Fruit fly (Drosophila melanogaster): ENCODE data around the gene slx1.

The slx1 gene

DNA sequence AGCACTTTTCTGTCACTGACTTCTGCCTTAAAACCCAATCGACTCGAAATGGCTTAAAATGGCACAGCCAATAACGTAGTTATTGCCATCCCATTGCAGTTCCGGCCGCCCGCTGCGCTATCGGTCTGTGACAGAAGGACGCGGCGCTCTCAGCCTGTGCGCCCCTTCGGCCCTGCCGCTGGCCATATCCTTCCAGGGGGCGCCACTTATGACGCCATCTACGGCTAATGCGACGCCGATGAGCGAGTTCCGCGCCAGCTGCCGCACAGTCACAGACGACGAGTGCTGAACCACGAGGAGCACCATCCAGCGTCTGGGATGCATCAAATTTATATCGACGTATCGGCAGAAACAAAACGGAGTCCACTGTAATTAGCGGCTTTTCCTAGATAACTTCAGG lies 9.1 kb upstream of the slx1 start:
- TF ChIP-seq Crg-1 (GFP tag; optimal IDR thresholded peaks at IDR 0.05) (no peak), CG33017 (tag; optimal IDR thresholded peaks at IDR 0.05) (no peak), cic (GFP tag; optimal IDR thresholded peaks at IDR 0.05) (no peak), CG7045 (GFP tag; optimal IDR thresholded peaks at IDR 0.05) (no peak), Hr96 (GFP tag; optimal IDR thresholded peaks at IDR 0.05) (no peak), ovo (GFP tag; optimal IDR thresholded peaks at IDR 0.05) (no peak), tj (GFP tag; optimal IDR thresholded peaks at IDR 0.05) (no peak), cnc (optimal IDR thresholded peaks at IDR 0.05) (no peak), kay (GFP tag; ENCODE audit: borderline replicate concordance) (no peak), Clk (GFP tag; optimal IDR thresholded peaks at IDR 0.05) (no peak), CG14711 (tag; optimal IDR thresholded peaks at IDR 0.05) (no peak), CG11617 (GFP tag; optimal IDR thresholded peaks at IDR 0.05) (no peak), toe (GFP tag; optimal IDR thresholded peaks at IDR 0.05) (no peak), CG12768 (GFP tag; optimal IDR thresholded peaks at IDR 0.05) (no peak), CG1620 (GFP tag; optimal IDR thresholded peaks at IDR 0.05) (no peak), CG7101 (tag; optimal IDR thresholded peaks at IDR 0.05) (no peak), CG5204 (GFP tag; optimal IDR thresholded peaks at IDR 0.05) (no peak), Mnt (GFP tag; optimal IDR thresholded peaks at IDR 0.05) (no peak), bab1 (GFP tag; optimal IDR thresholded peaks at IDR 0.05) (no peak), pad (GFP tag; optimal IDR thresholded peaks at IDR 0.05) (no peak)

DNA sequence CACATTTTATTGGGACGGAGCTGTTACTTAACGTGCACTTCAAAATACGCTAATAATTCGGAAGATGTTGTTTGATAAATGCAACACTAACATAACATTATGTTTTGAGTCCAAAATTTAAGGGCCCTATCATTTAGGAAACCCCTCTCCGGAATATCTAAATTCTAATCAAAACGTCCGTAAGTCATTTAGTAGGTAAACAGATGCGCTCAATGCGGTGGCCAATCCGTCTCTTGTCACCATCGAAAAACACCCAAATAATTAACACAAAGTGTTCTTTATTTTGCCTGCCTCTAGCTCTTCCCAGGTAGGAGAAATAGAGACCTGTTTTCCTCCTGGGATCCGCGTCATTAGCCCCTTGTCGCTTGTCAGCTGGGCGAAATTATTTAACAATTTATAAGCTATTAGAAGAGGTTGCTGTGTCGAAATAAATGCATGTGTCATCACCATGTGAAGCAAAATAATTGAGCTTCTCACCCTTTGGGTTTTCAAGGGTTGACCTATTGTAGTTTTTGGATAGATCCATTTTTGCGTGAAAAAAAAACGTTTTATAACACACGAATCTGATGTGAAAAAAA lies 7.3 kb upstream of the slx1 start:
- no peak for TF ChIP-seq CG5204 (GFP tag; optimal IDR thresholded peaks at IDR 0.05)
- TF ChIP-seq toe (GFP tag; optimal IDR thresholded peaks at IDR 0.05): no peak
- no peak for TF ChIP-seq cnc (optimal IDR thresholded peaks at IDR 0.05)
- TF ChIP-seq CG12768 (GFP tag; optimal IDR thresholded peaks at IDR 0.05): no peak
- no peak for TF ChIP-seq CG7101 (tag; optimal IDR thresholded peaks at IDR 0.05)
- TF ChIP-seq pad (GFP tag; optimal IDR thresholded peaks at IDR 0.05): no peak
- no peak for TF ChIP-seq cic (GFP tag; optimal IDR thresholded peaks at IDR 0.05)
- TF ChIP-seq tj (GFP tag; optimal IDR thresholded peaks at IDR 0.05): no peak
- TF ChIP-seq CG33017 (tag; optimal IDR thresholded peaks at IDR 0.05): no peak
- TF ChIP-seq kay (GFP tag; ENCODE audit: borderline replicate concordance): no peak
- TF ChIP-seq bab1 (GFP tag; optimal IDR thresholded peaks at IDR 0.05): no peak
- no peak for TF ChIP-seq Mnt (GFP tag; optimal IDR thresholded peaks at IDR 0.05)

DNA sequence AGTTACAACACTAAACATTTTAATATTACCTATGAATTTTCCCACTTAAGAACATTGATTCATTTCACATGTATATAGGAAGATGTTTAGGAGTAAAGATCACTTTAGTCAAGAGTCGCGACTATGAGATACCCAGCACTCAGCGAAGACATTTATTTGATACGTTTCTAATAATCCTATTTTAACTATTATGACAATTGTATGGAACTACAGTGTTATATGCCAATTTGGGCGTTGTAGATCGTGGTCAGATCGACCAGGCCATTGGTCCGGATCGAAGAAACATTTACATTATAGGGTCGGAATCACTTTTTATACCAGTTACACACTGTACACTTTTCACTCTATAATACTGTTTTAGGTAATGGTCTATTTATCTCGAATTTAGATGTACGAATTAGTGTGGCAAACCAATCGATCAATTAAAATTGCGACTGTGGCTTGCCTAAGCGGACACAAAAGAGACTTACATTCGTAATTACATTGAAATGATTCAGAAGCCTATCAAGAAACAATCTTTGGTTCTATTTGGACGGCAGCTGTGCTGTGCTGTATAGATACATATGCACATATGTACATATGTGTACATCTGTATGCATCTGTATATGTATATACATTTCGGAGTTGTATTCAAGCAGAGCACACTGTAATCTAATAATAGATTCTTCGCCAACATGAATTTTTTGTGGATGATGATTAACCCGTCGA lies 1.1 kb upstream of the slx1 start:
- TF ChIP-seq CG5204 (GFP tag; optimal IDR thresholded peaks at IDR 0.05): no peak
- TF ChIP-seq Mnt (GFP tag; optimal IDR thresholded peaks at IDR 0.05): no peak
- TF ChIP-seq ovo (GFP tag; optimal IDR thresholded peaks at IDR 0.05): no peak
- TF ChIP-seq CG11617 (GFP tag; optimal IDR thresholded peaks at IDR 0.05): no peak
- TF ChIP-seq CG12768 (GFP tag; optimal IDR thresholded peaks at IDR 0.05): no peak
- no peak for TF ChIP-seq bab1 (GFP tag; optimal IDR thresholded peaks at IDR 0.05)
- TF ChIP-seq CG33017 (tag; optimal IDR thresholded peaks at IDR 0.05): no peak
- TF ChIP-seq Clk (GFP tag; optimal IDR thresholded peaks at IDR 0.05): no peak
- TF ChIP-seq tj (GFP tag; optimal IDR thresholded peaks at IDR 0.05): no peak
- TF ChIP-seq cnc (optimal IDR thresholded peaks at IDR 0.05): no peak
- no peak for TF ChIP-seq pad (GFP tag; optimal IDR thresholded peaks at IDR 0.05)
- TF ChIP-seq CG14711 (tag; optimal IDR thresholded peaks at IDR 0.05): no peak
- no peak for TF ChIP-seq kay (GFP tag; ENCODE audit: borderline replicate concordance)
- no peak for TF ChIP-seq CG7101 (tag; optimal IDR thresholded peaks at IDR 0.05)
- no peak for TF ChIP-seq cic (GFP tag; optimal IDR thresholded peaks at IDR 0.05)

DNA sequence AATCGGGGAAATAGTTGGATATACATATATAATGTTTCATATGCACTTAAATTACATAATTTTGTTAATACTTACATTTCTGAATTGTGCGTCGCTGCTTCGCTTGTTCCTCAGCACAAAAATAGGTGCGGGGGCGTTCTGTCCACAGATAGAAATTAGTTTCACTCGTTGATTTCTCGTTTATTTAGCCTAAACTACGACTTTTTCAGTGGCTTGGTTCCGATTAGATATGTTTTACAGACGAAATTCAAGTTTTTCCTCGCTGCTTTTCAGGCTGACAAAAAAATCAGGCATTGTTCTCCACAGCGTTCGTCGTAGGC lies 549 bp upstream of the slx1 start:
- TF ChIP-seq CG7101 (tag; optimal IDR thresholded peaks at IDR 0.05) (no peak), CG14711 (tag; optimal IDR thresholded peaks at IDR 0.05) (no peak), cic (GFP tag; optimal IDR thresholded peaks at IDR 0.05) (no peak), Hr96 (GFP tag; optimal IDR thresholded peaks at IDR 0.05) (no peak), ovo (GFP tag; optimal IDR thresholded peaks at IDR 0.05) (no peak), Crg-1 (GFP tag; optimal IDR thresholded peaks at IDR 0.05) (no peak), CG5204 (GFP tag; optimal IDR thresholded peaks at IDR 0.05) (no peak), CG7045 (GFP tag; optimal IDR thresholded peaks at IDR 0.05) (no peak), cnc (optimal IDR thresholded peaks at IDR 0.05) (no peak), tj (GFP tag; optimal IDR thresholded peaks at IDR 0.05) (no peak), CG33017 (tag; optimal IDR thresholded peaks at IDR 0.05) (no peak), pad (GFP tag; optimal IDR thresholded peaks at IDR 0.05) (no peak), CG11617 (GFP tag; optimal IDR thresholded peaks at IDR 0.05) (no peak), toe (GFP tag; optimal IDR thresholded peaks at IDR 0.05) (no peak), CG1620 (GFP tag; optimal IDR thresholded peaks at IDR 0.05) (no peak), bab1 (GFP tag; optimal IDR thresholded peaks at IDR 0.05) (no peak), Mnt (GFP tag; optimal IDR thresholded peaks at IDR 0.05) (no peak)

DNA sequence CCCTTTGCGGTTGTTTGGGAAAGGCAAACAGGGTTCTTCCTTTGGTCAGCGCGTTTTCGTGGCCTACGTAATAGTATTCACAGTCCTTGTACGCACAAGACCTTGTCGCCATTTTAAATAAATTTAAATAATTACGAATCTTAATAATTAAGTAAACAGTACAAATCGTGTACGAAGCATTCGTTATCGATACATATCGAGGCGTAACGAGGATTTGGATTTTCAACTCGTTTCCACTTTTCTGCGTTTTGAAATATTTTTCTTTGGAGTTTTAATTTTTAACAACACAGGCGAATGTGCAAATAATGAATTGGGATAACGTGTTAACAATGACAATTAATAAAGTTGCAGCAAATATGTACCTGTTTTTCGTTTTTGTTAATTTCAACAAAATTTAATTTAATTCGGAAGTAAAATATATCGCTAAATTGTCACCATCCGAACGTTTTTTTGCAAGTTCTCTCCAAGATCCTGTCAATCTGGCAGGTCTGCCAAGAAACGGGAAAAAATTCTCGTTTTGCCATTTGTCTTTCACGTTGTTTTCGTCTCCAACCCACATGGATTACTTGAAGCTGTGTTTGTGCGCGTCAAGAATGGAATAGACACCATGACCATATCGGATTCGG lies 3.8 kb downstream of the slx1 start, which contains the start of the genes Dlip2 and rpk:
Gene Dlip2, minus strand, starts transcription at position 199 of the 626 bp plus-strand sequence.
Gene rpk, plus strand, starts transcription at position 525 of the 626 bp plus-strand sequence.
- TF ChIP-seq CG14711 (tag; optimal IDR thresholded peaks at IDR 0.05) (no peak), tj (GFP tag; optimal IDR thresholded peaks at IDR 0.05) (no peak), cic (GFP tag; optimal IDR thresholded peaks at IDR 0.05) (no peak), CG12768 (GFP tag; optimal IDR thresholded peaks at IDR 0.05) (no peak), kay (GFP tag; ENCODE audit: borderline replicate concordance) (no peak)

All from whole organism, adult.